Worm (Caenorhabditis elegans) whole organism, L1 larva: ENCODE measurements around the gene Y57A10B.7.

Experiments
- C34B4.2 ChIP-seq: sonication (generic microtip); optimal IDR thresholded peaks from 2 replicates; lab custom pipeline; 2017; ENCODE audit warnings: mild to moderate bottlenecking, missing genetic modification characterization, missing compliant biosample characterization
- F16B12.6 ChIP-seq: fragments of 150-350 bp; optimal IDR thresholded peaks from 2 replicates; lab custom pipeline; 2014; ENCODE audit warnings: missing biosample characterization, missing genetic modification characterization
- Y116A8C.19 ChIP-seq: sonication (generic microtip); optimal IDR thresholded peaks from 2 replicates; lab custom pipeline; 2016; ENCODE audit warnings: missing compliant biosample characterization, missing genetic modification characterization, borderline replicate concordance
- aha-1 ChIP-seq: fragments of 150-350 bp; optimal IDR thresholded peaks from 2 replicates; lab custom pipeline; 2014; ENCODE audit warnings: missing biosample characterization, missing genetic modification characterization
- blmp-1 ChIP-seq: fragments of 150-350 bp; optimal IDR thresholded peaks from 2 replicates; lab custom pipeline; 2014; ENCODE audit warnings: missing biosample characterization, missing genetic modification characterization
- ceh-63 ChIP-seq: fragments of 200-800 bp; sonication (Bioruptor generic); optimal IDR thresholded peaks from 2 replicates; lab custom pipeline; 2018; ENCODE audit warnings: mild to moderate bottlenecking, missing genetic modification characterization, missing compliant biosample characterization
- ceh-90 ChIP-seq: sonication (generic microtip); optimal IDR thresholded peaks from 2 replicates; lab custom pipeline; 2016; ENCODE audit warnings: missing genetic modification characterization, missing compliant biosample characterization
- ces-1 ChIP-seq: fragments of 150-350 bp; optimal IDR thresholded peaks from 2 replicates; lab custom pipeline; 2014; ENCODE audit warnings: missing biosample characterization, missing genetic modification reagents, missing genetic modification characterization
- dpl-1 ChIP-seq, 3 experiments: fragments of 150-350 bp in 2 of 3; sonication (generic microtip) in 1 of 3; optimal IDR thresholded peaks; 2 replicates each; lab custom pipeline; 2014 to 2017; ENCODE audit warnings: missing biosample characterization in 3 of 3, missing genetic modification characterization in 3 of 3, missing genetic modification reagents in 3 of 3
- dsc-1 ChIP-seq: sonication (generic microtip); optimal IDR thresholded peaks from 2 replicates; lab custom pipeline; 2016; ENCODE audit warnings: mild to moderate bottlenecking, missing genetic modification characterization, missing compliant biosample characterization
- efl-1 ChIP-seq, 4 experiments: fragments of 150-350 bp; optimal IDR thresholded peaks in 3 of 4; peaks in 1 of 4; 1 replicate in 1 of 4; 2 replicates in 3 of 4; lab custom pipeline; 2014; ENCODE audit warnings: missing biosample characterization in 2 of 4, missing genetic modification characterization in 2 of 4, missing genetic modification reagents in 2 of 4
- efl-3 ChIP-seq: fragments of 200-800 bp; sonication (Bioruptor generic); optimal IDR thresholded peaks from 2 replicates; lab custom pipeline; 2018; ENCODE audit warnings: mild to moderate bottlenecking, missing genetic modification characterization, missing compliant biosample characterization
- egl-13 ChIP-seq: sonication (generic microtip); optimal IDR thresholded peaks from 2 replicates; lab custom pipeline; 2016; ENCODE audit warnings: missing genotype, missing genetic modification reagents, missing genetic modification characterization, missing compliant biosample characterization
- ets-5 ChIP-seq: fragments of 200-800 bp; sonication (Bioruptor generic); IDR thresholded peaks from 2 replicates; pipeline ENCODE4 v1.3.6; 2022; ENCODE audit warnings: missing genetic modification characterization, missing compliant biosample characterization
- fkh-4 ChIP-seq: sonication (generic microtip); optimal IDR thresholded peaks from 2 replicates; lab custom pipeline; 2016; ENCODE audit warnings: missing compliant biosample characterization, missing genetic modification characterization, borderline replicate concordance
- fkh-8 ChIP-seq: sonication (generic microtip); optimal IDR thresholded peaks from 2 replicates; lab custom pipeline; 2016; ENCODE audit warnings: mild to moderate bottlenecking, missing genetic modification characterization, missing compliant biosample characterization
- fos-1 ChIP-seq: fragments of 150-350 bp; optimal IDR thresholded peaks from 2 replicates; lab custom pipeline; 2014; ENCODE audit warnings: missing biosample characterization, missing genetic modification characterization
- grh-1 ChIP-seq: fragments of 200-800 bp; sonication (Bioruptor generic); IDR thresholded peaks from 2 replicates; pipeline ENCODE4 v1.3.6; 2022; ENCODE audit warnings: missing genetic modification reagents, missing genetic modification characterization, missing compliant biosample characterization
- hlh-4 ChIP-seq: sonication (generic microtip); optimal IDR thresholded peaks from 2 replicates; lab custom pipeline; 2016; ENCODE audit warnings: mild to moderate bottlenecking, missing genetic modification characterization, missing compliant biosample characterization
- lin-14 ChIP-seq: fragments of 200-800 bp; sonication (Bioruptor generic); optimal IDR thresholded peaks from 2 replicates; lab custom pipeline; 2018; ENCODE audit warnings: mild to moderate bottlenecking, missing genetic modification characterization, moderate library complexity, missing compliant biosample characterization
- lir-3 ChIP-seq: sonication (generic microtip); optimal IDR thresholded peaks from 2 replicates; lab custom pipeline; 2016; ENCODE audit warnings: mild to moderate bottlenecking, missing genetic modification characterization, moderate library complexity, missing compliant biosample characterization; ENCODE audit not compliant: poor library complexity
- mab-9 ChIP-seq: fragments of 200-800 bp; sonication (Bioruptor generic); IDR thresholded peaks from 2 replicates; pipeline ENCODE4 v1.3.6; 2022; ENCODE audit warnings: missing genetic modification reagents, missing genetic modification characterization, missing compliant biosample characterization
- mep-1 ChIP-seq: fragments of 150-350 bp; optimal IDR thresholded peaks from 2 replicates; lab custom pipeline; 2014; ENCODE audit warnings: missing biosample characterization, missing genetic modification characterization
- nhr-11 ChIP-seq: fragments of 150-350 bp; optimal IDR thresholded peaks from 2 replicates; lab custom pipeline; 2014; ENCODE audit warnings: missing biosample characterization, missing genetic modification characterization
- nhr-19 ChIP-seq: fragments of 200-800 bp; sonication (Bioruptor generic); conservative IDR thresholded peaks from 2 replicates; pipeline ENCODE4 v1.3.6; 2022; ENCODE audit warnings: missing genetic modification characterization, missing compliant biosample characterization
- nhr-20 ChIP-seq: sonication (generic microtip); optimal IDR thresholded peaks from 2 replicates; lab custom pipeline; 2016; ENCODE audit warnings: mild to moderate bottlenecking, missing genetic modification characterization, missing compliant biosample characterization
- nhr-28 ChIP-seq: fragments of 150-350 bp; optimal IDR thresholded peaks from 2 replicates; lab custom pipeline; 2014; ENCODE audit warnings: missing biosample characterization, missing genetic modification characterization
- nhr-47 ChIP-seq: sonication (generic microtip); optimal IDR thresholded peaks from 2 replicates; lab custom pipeline; 2016; ENCODE audit warnings: mild to moderate bottlenecking, missing genetic modification characterization, moderate library complexity, missing compliant biosample characterization
- nhr-71 ChIP-seq: sonication (generic microtip); optimal IDR thresholded peaks from 2 replicates; lab custom pipeline; 2016; ENCODE audit warnings: mild to moderate bottlenecking, missing genetic modification characterization, moderate library complexity, missing compliant biosample characterization
- nhr-85 ChIP-seq: sonication (generic microtip); peaks from one replicate; lab custom pipeline; 2016; ENCODE audit warnings: missing genetic modification characterization, inconsistent platforms, missing compliant biosample characterization
- pag-3 ChIP-seq: sonication (generic microtip); optimal IDR thresholded peaks from 2 replicates; lab custom pipeline; 2017; ENCODE audit warnings: missing genetic modification characterization, mild to moderate bottlenecking, missing compliant biosample characterization, antibody characterized with exemption, borderline replicate concordance; ENCODE audit not compliant: insufficient read depth
- pax-3 ChIP-seq: fragments of 200-800 bp; sonication (Bioruptor generic); optimal IDR thresholded peaks from 2 replicates; lab custom pipeline; 2018; ENCODE audit warnings: mild to moderate bottlenecking, missing genetic modification characterization, moderate library complexity, missing compliant biosample characterization
- rnt-1 ChIP-seq: sonication (generic microtip); optimal IDR thresholded peaks from 2 replicates; lab custom pipeline; 2016; ENCODE audit warnings: mild to moderate bottlenecking, missing genetic modification characterization, moderate library complexity, missing compliant biosample characterization
- snpc-4 ChIP-seq: fragments of 150-350 bp; optimal IDR thresholded peaks from 2 replicates; lab custom pipeline; 2014; ENCODE audit warnings: missing biosample characterization, missing genetic modification characterization
- snu-23 ChIP-seq: sonication (generic microtip); optimal IDR thresholded peaks from 2 replicates; lab custom pipeline; 2016; ENCODE audit warnings: missing genetic modification characterization, missing compliant biosample characterization
- swsn-7 ChIP-seq: sonication (generic microtip); optimal IDR thresholded peaks from 2 replicates; lab custom pipeline; 2016; ENCODE audit warnings: missing genetic modification characterization, missing compliant biosample characterization
- unc-130 ChIP-seq: fragments of 150-350 bp; optimal IDR thresholded peaks from 2 replicates; lab custom pipeline; 2017; ENCODE audit warnings: missing biosample characterization, missing genetic modification characterization, inconsistent platforms

The Y57A10B.7 gene

DNA sequence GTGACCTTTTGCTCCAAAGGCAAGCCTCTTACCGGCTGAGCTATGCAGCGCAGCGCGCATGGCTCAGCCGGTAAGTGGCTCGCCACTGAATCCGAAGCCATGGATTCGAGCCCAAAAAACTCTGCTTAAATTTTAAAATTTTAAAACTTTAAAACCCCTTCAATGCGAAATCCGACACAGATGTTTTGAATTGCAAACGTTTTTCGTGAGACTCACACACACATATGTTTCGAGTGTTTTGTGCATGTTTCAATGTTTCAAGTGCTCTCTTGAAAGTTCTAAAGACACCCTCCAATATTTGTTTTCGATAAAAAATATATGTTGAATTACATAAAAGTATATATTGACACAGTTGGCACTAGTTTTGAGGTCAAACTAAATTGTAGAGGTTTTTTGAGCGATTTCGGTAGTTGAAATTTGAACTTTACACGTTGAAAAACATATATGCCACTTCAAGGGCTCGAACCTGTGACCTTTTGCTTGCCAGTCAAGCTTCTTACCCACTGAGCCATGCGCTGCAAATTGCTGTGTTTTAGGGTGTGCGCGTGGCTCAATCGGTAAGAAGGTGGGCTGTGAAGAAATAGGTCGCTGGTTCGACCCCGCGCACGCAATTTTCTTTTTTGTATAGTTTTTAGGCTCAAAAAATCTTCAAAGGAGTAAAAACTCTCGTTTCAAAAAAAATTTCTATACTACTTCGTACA lies 47.2 kb downstream of the Y57A10B.7 start:
- TF ChIP-seq snpc-4 (tag; lab: Kevin White, UChicago), result no peak
- TF ChIP-seq snu-23, result no peak
- TF ChIP-seq dsc-1 (tag; lab: Kevin White, UChicago), result peak; percentile 82
- TF ChIP-seq ets-5, result 0 out of 2 replicates have a peak, but pooled peaks have one; percentile 59
- TF ChIP-seq nhr-85 (tag; lab: Kevin White, UChicago), result no peak
- peak; percentile 19 for TF ChIP-seq lir-3 (tag; lab: Kevin White, UChicago)
- TF ChIP-seq lin-14, result peak; percentile 7
- TF ChIP-seq swsn-7 (tag; lab: Kevin White, UChicago), result no peak
- TF ChIP-seq Y116A8C.19 (tag; lab: Kevin White, UChicago), result no peak
- TF ChIP-seq nhr-20 (tag; lab: Kevin White, UChicago), result no peak
- peak; percentile 74 for TF ChIP-seq fkh-4
- no peak for TF ChIP-seq efl-1 (optimal IDR thresholded peaks at IDR 0.05; lab: Kevin White, UChicago)
- peak in 1 of 2 experiments; percentile 83 for TF ChIP-seq efl-1 (GFP tag; optimal IDR thresholded peaks at IDR 0.05 in 1 of 2; lab: Kevin White, UChicago)
- TF ChIP-seq egl-13 (tag; lab: Kevin White, UChicago), result no peak
- TF ChIP-seq mep-1 (tag; lab: Kevin White, UChicago), result no peak
- no peak for TF ChIP-seq aha-1 (tag; lab: Kevin White, UChicago)
- no peak for TF ChIP-seq pag-3
- no peak for TF ChIP-seq unc-130 (tag; lab: Kevin White, UChicago)

DNA sequence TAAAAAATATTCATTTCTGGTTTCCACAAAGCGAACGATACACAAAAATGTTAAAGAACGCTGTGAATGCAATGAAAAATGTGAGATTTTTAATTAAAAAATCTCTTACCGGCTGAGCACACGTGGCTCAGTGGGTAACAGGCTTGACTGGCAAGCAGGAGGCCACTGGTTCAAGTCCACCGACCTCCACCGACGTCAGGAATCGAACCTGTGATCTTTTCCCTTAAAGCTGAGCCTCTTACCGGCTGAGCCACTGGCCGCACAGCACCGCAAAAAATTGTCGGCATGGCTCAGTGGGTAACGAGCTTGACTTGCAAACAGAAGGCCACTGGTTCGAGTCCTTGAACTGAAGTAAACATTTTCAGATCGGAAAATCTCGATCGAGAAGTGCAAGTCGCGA lies 48.8 kb downstream of the Y57A10B.7 start, which contains the start of gene C44C11.6:
Gene C44C11.6 (plus strand): TSS at position 23 of the 400 bp plus-strand sequence.
- TF ChIP-seq nhr-19 (GFP tag; lab: Robert Waterston, UW) (no peak), nhr-20 (tag; lab: Kevin White, UChicago) (no peak), mab-9 (GFP tag; lab: Robert Waterston, UW) (no peak), pax-3 (tag; lab: Kevin White, UChicago) (no peak), fkh-8 (tag; lab: Kevin White, UChicago) (no peak), rnt-1 (tag; lab: Kevin White, UChicago) (peak; percentile 23), efl-3 (no peak), nhr-71 (tag; lab: Kevin White, UChicago) (peak; percentile 23), F16B12.6 (tag; lab: Kevin White, UChicago) (no peak)

DNA sequence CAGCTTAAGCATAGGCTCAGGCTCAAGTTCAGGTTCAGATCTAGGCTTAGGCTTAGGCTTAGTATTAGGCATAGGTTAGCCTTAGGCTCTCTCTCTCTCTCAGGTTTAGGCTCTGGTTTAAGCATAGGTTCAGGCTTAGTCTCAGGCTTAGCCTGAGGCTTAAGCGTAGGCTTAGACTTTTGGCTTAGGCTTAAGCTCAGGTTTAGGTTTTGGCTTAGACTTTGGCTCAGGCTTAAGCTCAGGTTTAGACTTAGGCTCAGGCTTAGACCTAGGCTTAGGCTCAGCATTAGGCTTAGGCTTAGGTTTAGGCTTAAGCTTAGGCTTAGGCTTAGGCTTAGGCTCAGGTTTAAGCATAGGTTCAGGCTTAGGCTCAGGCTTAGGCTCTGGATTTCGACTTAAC lies 49.9 kb downstream of the Y57A10B.7 start:
- TF ChIP-seq blmp-1 (tag; lab: Kevin White, UChicago) (no peak), C34B4.2 (tag; lab: Kevin White, UChicago) (no peak), nhr-47 (tag; lab: Kevin White, UChicago) (no peak), nhr-11 (no peak), aha-1 (tag; lab: Kevin White, UChicago) (no peak), F16B12.6 (tag; lab: Kevin White, UChicago) (no peak), ces-1 (GFP tag; lab: Kevin White, UChicago) (no peak), ceh-63 (GFP tag; lab: Kevin White, UChicago) (no peak), nhr-20 (tag; lab: Kevin White, UChicago) (no peak), lin-14 (no peak)

DNA sequence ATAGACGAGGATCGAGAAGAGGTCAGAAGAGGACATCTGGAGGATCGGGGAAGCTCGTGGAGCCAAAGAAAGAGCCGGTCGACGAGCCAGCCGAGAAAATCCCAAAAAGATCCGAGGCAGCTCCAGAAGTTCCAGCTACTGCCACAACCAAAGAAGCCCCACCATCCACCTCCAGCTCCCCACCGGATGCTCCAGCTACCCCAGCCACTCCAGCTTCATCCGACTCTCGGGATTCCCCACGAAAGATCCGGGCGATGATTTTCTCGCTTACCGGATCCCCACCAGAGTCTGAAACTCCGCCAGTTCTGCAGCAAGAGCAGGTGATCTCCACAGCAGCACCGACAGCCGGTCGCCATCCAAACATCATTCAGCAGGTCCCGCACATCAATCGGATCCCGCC lies 50.7 kb downstream of the Y57A10B.7 start:
- TF ChIP-seq grh-1 (GFP tag; lab: Robert Waterston, UW) (no peak), nhr-28 (tag; lab: Kevin White, UChicago) (no peak), fos-1 (no peak), ceh-90 (tag; lab: Kevin White, UChicago) (no peak), unc-130 (tag; lab: Kevin White, UChicago) (no peak), ceh-63 (GFP tag; lab: Kevin White, UChicago) (no peak), ces-1 (GFP tag; lab: Kevin White, UChicago) (no peak), mab-9 (GFP tag; lab: Robert Waterston, UW) (no peak), hlh-4 (tag; lab: Kevin White, UChicago) (no peak), dpl-1 (GFP tag; optimal IDR thresholded peaks at IDR 0.05; lab: Kevin White, UChicago) (no peak), efl-3 (no peak), F16B12.6 (tag; lab: Kevin White, UChicago) (no peak), C34B4.2 (tag; lab: Kevin White, UChicago) (no peak)
